Fruit fly (Drosophila melanogaster) whole organism, embryonic: ENCODE data around the gene slmb.

Source experiments
- Abd-B ChIP-seq: fragments of 200-800 bp; sonication (Bioruptor generic); optimal IDR thresholded peaks from 2 replicates; lab custom pipeline; 2018; ENCODE audit warnings: missing biosample characterization, mild to moderate bottlenecking, missing genetic modification characterization, moderate library complexity
- Adf1 ChIP-seq: fragments of 200-800 bp; sonication (Bioruptor generic); IDR thresholded peaks from 2 replicates; pipeline ENCODE4 v1.3.6; 2022; ENCODE audit warnings: missing biosample characterization, missing genetic modification characterization
- CG10147 ChIP-seq: fragments of 200-800 bp; sonication (Bioruptor generic); optimal IDR thresholded peaks from 2 replicates; lab custom pipeline; 2019; ENCODE audit warnings: missing biosample characterization, mild to moderate bottlenecking, missing genetic modification characterization, moderate library complexity
- CG10267 ChIP-seq: fragments of 200-800 bp; sonication (Bioruptor generic); optimal IDR thresholded peaks from 2 replicates; lab custom pipeline; 2018; ENCODE audit warnings: missing biosample characterization, mild to moderate bottlenecking, missing genetic modification characterization, moderate library complexity
- CG12744 ChIP-seq: fragments of 200-800 bp; sonication (Bioruptor generic); optimal IDR thresholded peaks from 2 replicates; lab custom pipeline; 2016; ENCODE audit warnings: missing biosample characterization, missing genetic modification characterization
- CG14710 ChIP-seq: fragments of 200-800 bp; sonication (Bioruptor generic); optimal IDR thresholded peaks from 3 replicates; lab custom pipeline; 2019; ENCODE audit warnings: missing biosample characterization, mild to moderate bottlenecking, missing genetic modification characterization, moderate library complexity
- CG15073 ChIP-seq: fragments of 200-800 bp; sonication (Bioruptor generic); optimal IDR thresholded peaks from 2 replicates; lab custom pipeline; 2016; ENCODE audit warnings: missing biosample characterization, missing genetic modification characterization
- CG15479 ChIP-seq: fragments of 200-800 bp; sonication (Bioruptor generic); optimal IDR thresholded peaks from 3 replicates; lab custom pipeline; 2019; ENCODE audit warnings: missing biosample characterization, mild to moderate bottlenecking, missing genetic modification characterization, moderate library complexity
- CG1603 ChIP-seq: fragments of 200-800 bp; sonication (Bioruptor generic); optimal IDR thresholded peaks from 2 replicates; lab custom pipeline; 2019; ENCODE audit warnings: missing biosample characterization, mild to moderate bottlenecking, missing genetic modification characterization, moderate library complexity
- CG18619 ChIP-seq: fragments of 200-800 bp; sonication (Bioruptor generic); optimal IDR thresholded peaks from 3 replicates; lab custom pipeline; 2017; ENCODE audit warnings: missing biosample characterization, mild to moderate bottlenecking, missing genetic modification characterization
- CG18764 ChIP-seq: fragments of 200-800 bp; sonication (Bioruptor generic); optimal IDR thresholded peaks from 3 replicates; lab custom pipeline; 2016; ENCODE audit warnings: missing biosample characterization, missing genetic modification characterization
- CG2712 ChIP-seq: fragments of 200-800 bp; optimal IDR thresholded peaks from 3 replicates; lab custom pipeline; 2019; ENCODE audit warnings: missing biosample characterization, mild to moderate bottlenecking, missing genetic modification characterization, moderate library complexity
- CG3065 ChIP-seq: fragments of 200-800 bp; sonication (Bioruptor generic); optimal IDR thresholded peaks from 2 replicates; lab custom pipeline; 2016; ENCODE audit warnings: missing biosample characterization, missing genetic modification characterization
- CG32772 ChIP-seq: fragments of 200-800 bp; sonication (Bioruptor generic); IDR thresholded peaks from 2 replicates; pipeline ENCODE4 v1.3.6; 2022; ENCODE audit warnings: missing biosample characterization, missing genetic modification characterization
- CG33557 ChIP-seq: fragments of 200-800 bp; sonication (Bioruptor generic); optimal IDR thresholded peaks from 2 replicates; lab custom pipeline; 2019; ENCODE audit warnings: missing biosample characterization, mild to moderate bottlenecking, missing genetic modification characterization, moderate library complexity
- CG3995 ChIP-seq: fragments of 200-800 bp; sonication (Bioruptor generic); optimal IDR thresholded peaks from 3 replicates; lab custom pipeline; 2016; ENCODE audit warnings: missing biosample characterization, missing genetic modification characterization
- CG4424 ChIP-seq: fragments of 200-800 bp; sonication (Bioruptor generic); optimal IDR thresholded peaks from 3 replicates; lab custom pipeline; 2016; ENCODE audit warnings: missing biosample characterization, missing genetic modification characterization
- CG7372 ChIP-seq: fragments of 200-800 bp; sonication (Bioruptor generic); IDR thresholded peaks from 2 replicates; pipeline ENCODE4 v1.3.6; 2022; ENCODE audit warnings: missing biosample characterization, missing genetic modification characterization
- CG7556 ChIP-seq: fragments of 200-800 bp; sonication (Bioruptor generic); optimal IDR thresholded peaks from 2 replicates; lab custom pipeline; 2017; ENCODE audit warnings: missing biosample characterization, mild to moderate bottlenecking, missing genetic modification characterization
- CG8944 ChIP-seq: fragments of 200-800 bp; sonication (Bioruptor generic); optimal IDR thresholded peaks from 3 replicates; lab custom pipeline; 2016; ENCODE audit warnings: missing biosample characterization, missing genetic modification characterization
- CG9727 ChIP-seq: fragments of 200-800 bp; sonication (Bioruptor generic); optimal IDR thresholded peaks from 3 replicates; lab custom pipeline; 2017; ENCODE audit warnings: missing biosample characterization, mild to moderate bottlenecking, missing genetic modification characterization
- CG9797 ChIP-seq: fragments of 200-800 bp; sonication (Bioruptor generic); optimal IDR thresholded peaks from 3 replicates; lab custom pipeline; 2018; ENCODE audit warnings: missing biosample characterization, mild to moderate bottlenecking, missing genetic modification characterization
- CTCF ChIP-seq: fragments of 200-800 bp; sonication (Bioruptor generic); optimal IDR thresholded peaks from 2 replicates; lab custom pipeline; 2017; ENCODE audit warnings: missing biosample characterization, mild to moderate bottlenecking, missing genetic modification characterization, moderate library complexity
- Dad ChIP-seq: fragments of 200-800 bp; sonication (Bioruptor generic); optimal IDR thresholded peaks from 3 replicates; lab custom pipeline; 2016; ENCODE audit warnings: missing biosample characterization, missing genetic modification characterization
- Eip74EF ChIP-seq, 2 experiments: fragments of 200-800 bp in 1 of 2; fragments of >200 bp in 1 of 2; sonication (Bioruptor generic) in 1 of 2; optimal IDR thresholded peaks; 2 replicates each; lab custom pipeline; 2017 to 2019; ENCODE audit warnings: missing biosample characterization in 2 of 2, missing genetic modification characterization in 2 of 2, mild to moderate bottlenecking in 1 of 2, moderate library complexity in 1 of 2
- Ets65A ChIP-seq: fragments of 200-800 bp; sonication (Bioruptor generic); peaks from one replicate; lab custom pipeline; 2016; ENCODE audit warnings: missing biosample characterization, missing genetic modification characterization
- Fer3 ChIP-seq: fragments of 200-800 bp; sonication (Bioruptor generic); optimal IDR thresholded peaks from 2 replicates; lab custom pipeline; 2018; ENCODE audit warnings: missing biosample characterization, mild to moderate bottlenecking, missing genetic modification characterization, moderate library complexity
- Gug ChIP-seq: fragments of 200-800 bp; sonication (Bioruptor generic); IDR thresholded peaks from 4 replicates; pipeline ENCODE4 v1.3.6; 2022; ENCODE audit warnings: missing biosample characterization, missing genetic modification characterization
- H2.0 ChIP-seq: fragments of 200-800 bp; sonication (Bioruptor generic); IDR thresholded peaks from 2 replicates; pipeline ENCODE4 v1.3.6; 2022; ENCODE audit warnings: missing biosample characterization, missing genetic modification characterization
- MBD-R2 ChIP-seq: fragments of 200-800 bp; sonication (Bioruptor generic); IDR thresholded peaks from 2 replicates; pipeline ENCODE4 v1.3.6; 2022; ENCODE audit warnings: missing biosample characterization, missing genetic modification characterization
- NK7.1 ChIP-seq: fragments of 200-800 bp; sonication (Bioruptor generic); optimal IDR thresholded peaks from 3 replicates; lab custom pipeline; 2016; ENCODE audit warnings: missing biosample characterization, missing genetic modification characterization
- PHDP ChIP-seq: fragments of 200-800 bp; sonication (Bioruptor generic); optimal IDR thresholded peaks from 3 replicates; lab custom pipeline; 2018; ENCODE audit warnings: missing biosample characterization, mild to moderate bottlenecking, missing genetic modification characterization, moderate library complexity
- ase ChIP-seq: fragments of 200-800 bp; sonication (Bioruptor generic); IDR thresholded peaks from 3 replicates; pipeline ENCODE4 v1.3.6; 2022; ENCODE audit warnings: missing biosample characterization, missing genetic modification characterization
- br ChIP-seq: fragments of >200 bp; optimal IDR thresholded peaks from 2 replicates; lab custom pipeline; 2017
- cas ChIP-seq: fragments of 200-800 bp; sonication (Bioruptor generic); IDR thresholded peaks from 2 replicates; pipeline ENCODE4 v1.3.6; 2022; ENCODE audit warnings: missing biosample characterization, missing genetic modification characterization
- chm ChIP-seq: fragments of 200-800 bp; sonication (Bioruptor generic); IDR thresholded peaks from 2 replicates; pipeline ENCODE4 v1.3.6; 2022; ENCODE audit warnings: missing biosample characterization, missing genetic modification characterization
- crp ChIP-seq, 2 experiments: fragments of 200-800 bp; sonication (Bioruptor generic); optimal IDR thresholded peaks; 2 replicates in 1 of 2; 3 replicates in 1 of 2; lab custom pipeline; 2017; ENCODE audit warnings: missing biosample characterization in 2 of 2, missing genetic modification characterization in 2 of 2, mild to moderate bottlenecking in 1 of 2, moderate library complexity in 1 of 2
- gcm2 ChIP-seq: fragments of 200-800 bp; sonication (Bioruptor generic); optimal IDR thresholded peaks from 2 replicates; lab custom pipeline; 2016; ENCODE audit warnings: missing biosample characterization, missing genetic modification characterization
- gfzf ChIP-seq: fragments of 200-800 bp; sonication (Bioruptor generic); optimal IDR thresholded peaks from 2 replicates; lab custom pipeline; 2016; ENCODE audit warnings: missing biosample characterization, mild to moderate bottlenecking, missing genetic modification characterization, moderate library complexity
- insv ChIP-seq, 2 experiments: fragments of 200-800 bp; sonication (Bioruptor generic); optimal IDR thresholded peaks; 3 replicates each; lab custom pipeline; 2016 to 2018; ENCODE audit warnings: missing biosample characterization in 2 of 2, missing genetic modification characterization in 2 of 2
- lilli ChIP-seq: fragments of 200-800 bp; sonication (Bioruptor generic); optimal IDR thresholded peaks from 3 replicates; lab custom pipeline; 2016; ENCODE audit warnings: missing biosample characterization, missing genetic modification characterization
- lmd ChIP-seq: fragments of 200-800 bp; sonication (Bioruptor generic); IDR thresholded peaks from 2 replicates; pipeline ENCODE4 v1.3.6; 2022; ENCODE audit warnings: missing biosample characterization, missing genetic modification characterization
- luna ChIP-seq: fragments of 200-800 bp; sonication (Bioruptor generic); optimal IDR thresholded peaks from 2 replicates; lab custom pipeline; 2016; ENCODE audit warnings: missing biosample characterization, missing genetic modification characterization
- mam ChIP-seq: fragments of 200-800 bp; sonication (Bioruptor generic); optimal IDR thresholded peaks from 3 replicates; lab custom pipeline; 2016; ENCODE audit warnings: missing biosample characterization, missing genetic modification characterization
- mirr ChIP-seq: fragments of 200-800 bp; sonication (Bioruptor generic); optimal IDR thresholded peaks from 3 replicates; lab custom pipeline; 2018; ENCODE audit warnings: missing biosample characterization, mild to moderate bottlenecking, missing genetic modification characterization
- phol ChIP-seq: fragments of 200-800 bp; sonication (Bioruptor generic); optimal IDR thresholded peaks from 3 replicates; lab custom pipeline; 2018; ENCODE audit warnings: missing biosample characterization, mild to moderate bottlenecking, missing genetic modification characterization, moderate library complexity
- run ChIP-seq: fragments of 200-800 bp; sonication (Bioruptor generic); optimal IDR thresholded peaks from 3 replicates; lab custom pipeline; 2018; ENCODE audit warnings: missing biosample characterization, mild to moderate bottlenecking, missing genetic modification characterization
- sens ChIP-seq: fragments of 200-800 bp; sonication (Bioruptor generic); peaks from one replicate; lab custom pipeline; 2016; ENCODE audit warnings: missing biosample characterization, missing genetic modification characterization
- sima ChIP-seq: fragments of 200-800 bp; sonication (Bioruptor generic); optimal IDR thresholded peaks from 2 replicates; lab custom pipeline; 2016; ENCODE audit warnings: missing biosample characterization, missing genetic modification characterization
- slbo ChIP-seq: fragments of 200-800 bp; sonication (Bioruptor generic); IDR thresholded peaks from 2 replicates; pipeline ENCODE4 v1.3.6; 2022; ENCODE audit warnings: missing biosample characterization, missing genetic modification characterization
- sqz ChIP-seq: fragments of 200-800 bp; sonication (Bioruptor generic); optimal IDR thresholded peaks from 3 replicates; lab custom pipeline; 2018; ENCODE audit warnings: missing biosample characterization, mild to moderate bottlenecking, missing genetic modification characterization
- sug ChIP-seq: fragments of 200-800 bp; optimal IDR thresholded peaks from 2 replicates; lab custom pipeline; 2019; ENCODE audit warnings: missing biosample characterization, mild to moderate bottlenecking, missing genetic modification characterization, moderate library complexity
- trem ChIP-seq: fragments of 200-800 bp; optimal IDR thresholded peaks from 3 replicates; lab custom pipeline; 2019; ENCODE audit warnings: missing biosample characterization, mild to moderate bottlenecking, missing genetic modification characterization, moderate library complexity

slmb gene

DNA sequence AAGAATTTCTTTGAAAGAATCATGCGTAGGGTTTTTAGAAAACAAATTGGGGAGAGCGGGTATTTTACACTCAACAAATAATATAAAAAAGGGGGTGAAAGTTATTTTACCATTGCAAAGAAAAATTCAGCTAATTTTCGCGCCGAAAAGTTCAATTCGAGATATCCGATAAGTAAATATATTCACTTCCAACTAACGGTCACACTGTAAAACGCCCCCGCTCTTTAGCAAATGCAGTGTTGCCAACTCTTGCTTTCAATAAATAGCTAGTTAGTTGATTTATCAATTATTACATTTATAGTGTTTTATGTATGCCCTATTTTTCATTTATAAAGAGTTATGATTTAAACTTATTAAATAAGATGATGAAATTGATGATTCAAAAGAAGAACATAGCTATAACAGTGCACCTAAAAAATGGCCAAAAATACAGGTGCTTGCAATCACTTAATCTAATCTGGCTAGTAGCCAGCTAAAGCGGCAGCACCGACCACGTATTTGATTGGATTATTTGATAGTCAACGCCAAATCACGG lies 11.0 kb upstream of the slmb start, which contains the start of gene meigo (continued):
- TF ChIP-seq sug (tag; lab: Kevin White, UChicago): peak; percentile 90
- peak; percentile 91 for TF ChIP-seq CG9797 (GFP tag; lab: Kevin White, UChicago)
- peak; percentile 54 for TF ChIP-seq CG3065 (GFP tag; lab: Kevin White, UChicago)
- TF ChIP-seq sqz (GFP tag; lab: Kevin White, UChicago): no peak
- TF ChIP-seq lmd: peak; percentile 76
- TF ChIP-seq CG33557 (GFP tag; lab: Kevin White, UChicago): peak; percentile 48
- peak; percentile 60 for TF ChIP-seq CG7372
- TF ChIP-seq PHDP: peak; percentile 64
- TF ChIP-seq sima: no peak
- peak; percentile 46; the same call in 1 of the 2 replicates for TF ChIP-seq Adf1 (GFP tag; lab: Robert Waterston, UW)
- peak; percentile 64 for TF ChIP-seq MBD-R2
- TF ChIP-seq CG32772: no peak; the same call in 1 of the 2 replicates
- TF ChIP-seq gfzf (GFP tag; lab: Kevin White, UChicago): peak; percentile 64
- TF ChIP-seq CG8944 (GFP tag; lab: Kevin White, UChicago): peak; percentile 48
- no peak for TF ChIP-seq run (tag; lab: Kevin White, UChicago)
- no peak for TF ChIP-seq chm (GFP tag; lab: Robert Waterston, UW)
- 0 out of 2 replicates have a peak, but pooled peaks have one; percentile 44 for TF ChIP-seq cas (GFP tag; lab: Robert Waterston, UW)
- TF ChIP-seq CTCF (GFP tag; lab: Kevin White, UChicago): peak; percentile 15
- TF ChIP-seq CG2712 (tag; lab: Kevin White, UChicago): peak; percentile 83
- TF ChIP-seq mam (GFP tag; lab: Kevin White, UChicago): peak; percentile 67
- peak; percentile 78 for TF ChIP-seq CG10147 (GFP tag; lab: Kevin White, UChicago)
- TF ChIP-seq CG7556 (GFP tag; lab: Kevin White, UChicago): peak; percentile 62
- no peak for TF ChIP-seq Eip74EF (GFP tag; optimal IDR thresholded peaks at IDR 0.05; lab: Kevin White, UChicago)
- TF ChIP-seq NK7.1 (GFP tag; lab: Kevin White, UChicago): peak; percentile 36
- peak; percentile 37; the same call in 1 of the 4 replicates for TF ChIP-seq Gug (GFP tag; lab: Robert Waterston, UW)
- peak; percentile 10 for TF ChIP-seq mirr (GFP tag; lab: Kevin White, UChicago)
- TF ChIP-seq gcm2 (GFP tag; lab: Kevin White, UChicago): no peak
- TF ChIP-seq br (lab: Kevin White, UChicago): no peak
- peak; percentile 70 for TF ChIP-seq slbo (GFP tag; lab: Robert Waterston, UW)
- TF ChIP-seq CG18619 (GFP tag; lab: Kevin White, UChicago): peak; percentile 55
- no peak for TF ChIP-seq H2.0
- TF ChIP-seq CG15073 (GFP tag; lab: Kevin White, UChicago): no peak
- peak; percentile 94 for TF ChIP-seq Ets65A (GFP tag; lab: Kevin White, UChicago)
- TF ChIP-seq Fer3 (tag; lab: Kevin White, UChicago): peak; percentile 65
- TF ChIP-seq luna: no peak
- TF ChIP-seq CG3995: peak; percentile 89

DNA sequence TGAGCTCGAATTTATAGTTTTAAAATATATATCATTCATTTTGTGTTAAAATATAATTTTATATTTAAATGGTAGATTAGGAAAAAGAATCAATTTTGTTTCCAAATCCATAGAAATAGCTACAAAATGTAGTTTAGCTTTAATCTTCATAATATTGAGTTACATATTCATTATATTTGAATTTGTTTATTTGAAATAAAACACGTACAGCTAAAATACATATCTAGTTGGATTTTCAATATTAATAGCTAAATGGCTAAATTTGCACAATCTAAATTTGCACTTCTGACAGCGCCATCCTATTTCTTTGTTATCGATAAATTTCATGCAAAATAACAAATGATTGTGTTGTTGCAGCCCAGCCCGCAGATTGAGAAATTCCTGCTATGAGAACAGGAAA lies 6.7 kb upstream of the slmb start, which contains the start of gene Usp8:
Usp8 (plus strand) TSS at position 312 of the 400 bp plus-strand sequence.
- TF ChIP-seq lilli (GFP tag; lab: Kevin White, UChicago) (peak; percentile 18), sens (GFP tag; lab: Kevin White, UChicago) (peak; percentile 18), crp (GFP tag; optimal IDR thresholded peaks at IDR 0.05; lab: Kevin White, UChicago) (peak in 1 of 2 experiments; percentile 74), CG9727 (GFP tag; lab: Kevin White, UChicago) (peak; percentile 42), ase (GFP tag; lab: Robert Waterston, UW) (0 out of 3 replicates have a peak, but pooled peaks have one; percentile 10), CG1603 (tag; lab: Kevin White, UChicago) (peak; percentile 44), insv (GFP tag; optimal IDR thresholded peaks at IDR 0.05; lab: Kevin White, UChicago) (peak in 1 of 2 experiments; percentile 26), Abd-B (GFP tag; lab: Kevin White, UChicago) (peak; percentile 28), Dad (GFP tag; lab: Kevin White, UChicago) (no peak), CG4424 (GFP tag; lab: Kevin White, UChicago) (no peak), CG18764 (GFP tag; lab: Kevin White, UChicago) (peak; percentile 39), CG10267 (tag; lab: Kevin White, UChicago) (peak; percentile 50), CG15479 (GFP tag; lab: Kevin White, UChicago) (peak; percentile 71), slbo (GFP tag; lab: Robert Waterston, UW) (peak; percentile 39; the same call in 1 of the 2 replicates), CG12744 (no peak), phol (tag; lab: Kevin White, UChicago) (peak; percentile 68), CG14710 (tag; lab: Kevin White, UChicago) (peak; percentile 61), trem (tag; lab: Kevin White, UChicago) (peak; percentile 38)
